Worm (Caenorhabditis elegans) whole organism, young adult: ENCODE results near the gene col-98.

Experiments
- B0019.2 ChIP-seq: fragments of 200-800 bp; sonication (Bioruptor generic); conservative IDR thresholded peaks from 2 replicates; pipeline ENCODE4 v1.3.6; 2022; ENCODE audit warnings: missing genetic modification reagents, missing genetic modification characterization, missing compliant biosample characterization
- B0035.1 ChIP-seq: sonication (generic microtip); optimal IDR thresholded peaks from 2 replicates; lab custom pipeline; 2016; ENCODE audit warnings: missing genetic modification characterization, mild to moderate bottlenecking, missing compliant biosample characterization, missing genotype, missing genetic modification reagents
- B0336.3 ChIP-seq: fragments of 200-800 bp; sonication (Bioruptor generic); IDR thresholded peaks from 2 replicates; pipeline ENCODE4 v1.3.6; 2022; ENCODE audit warnings: missing genetic modification characterization, missing compliant biosample characterization
- C06A6.2 ChIP-seq: fragments of 200-800 bp; sonication (Bioruptor generic); conservative IDR thresholded peaks from 2 replicates; pipeline ENCODE4 v1.3.6; 2022; ENCODE audit warnings: missing genetic modification characterization, missing compliant biosample characterization
- F23B12.7 ChIP-seq: sonication (generic microtip); optimal IDR thresholded peaks from 2 replicates; lab custom pipeline; 2017; ENCODE audit warnings: missing genetic modification characterization, mild to moderate bottlenecking, missing compliant biosample characterization, antibody characterized with exemption, moderate library complexity; ENCODE audit not compliant: insufficient read depth
- F33H1.4 ChIP-seq: fragments of 200-800 bp; sonication (Bioruptor generic); IDR thresholded peaks from 2 replicates; pipeline ENCODE4 v1.3.6; 2022; ENCODE audit warnings: missing genetic modification reagents, missing genetic modification characterization, missing compliant biosample characterization
- F39B2.1 ChIP-seq: fragments of 200-800 bp; sonication (Bioruptor generic); IDR thresholded peaks from 2 replicates; pipeline ENCODE4 v1.3.6; 2022; ENCODE audit warnings: missing genetic modification reagents, missing genetic modification characterization, missing compliant biosample characterization
- F52B5.7 ChIP-seq: sonication (generic microtip); optimal IDR thresholded peaks from 2 replicates; lab custom pipeline; 2016; ENCODE audit warnings: mild to moderate bottlenecking, missing genetic modification characterization, missing compliant biosample characterization
- K11D2.4 ChIP-seq: fragments of 200-800 bp; sonication (Bioruptor generic); IDR thresholded peaks from 2 replicates; pipeline ENCODE4 v1.3.6; 2022; ENCODE audit warnings: missing genetic modification reagents, missing genetic modification characterization, missing compliant biosample characterization
- K12H6.12 ChIP-seq: fragments of 200-800 bp; sonication (Bioruptor generic); optimal IDR thresholded peaks from 2 replicates; lab custom pipeline; 2018; ENCODE audit warnings: mild to moderate bottlenecking, missing genetic modification characterization, missing compliant biosample characterization
- Y53F4B.3 ChIP-seq: fragments of 200-800 bp; sonication (Bioruptor generic); IDR thresholded peaks from 2 replicates; pipeline ENCODE4 v1.3.6; 2022; ENCODE audit warnings: missing genetic modification reagents, missing genetic modification characterization, missing compliant biosample characterization
- ZK185.1 ChIP-seq: sonication (generic microtip); optimal IDR thresholded peaks from 2 replicates; lab custom pipeline; 2016; ENCODE audit warnings: mild to moderate bottlenecking, missing genetic modification characterization, missing compliant biosample characterization; ENCODE audit not compliant: poor library complexity, severe bottlenecking
- ama-1 ChIP-seq, 3 experiments: fragments of 150-350 bp in 1 of 3; sonication (generic microtip) in 2 of 3; optimal IDR thresholded peaks; 2 replicates each; lab custom pipeline; 2014 to 2018; ENCODE audit warnings: missing biosample characterization in 2 of 3, missing genetic modification characterization in 2 of 3, missing genetic modification reagents in 2 of 3
- aptf-2 ChIP-seq: fragments of 200-800 bp; sonication (Bioruptor generic); conservative IDR thresholded peaks from 2 replicates; pipeline ENCODE4 v1.3.6; 2022; ENCODE audit warnings: missing genetic modification reagents, missing genetic modification characterization, missing compliant biosample characterization
- aptf-3 ChIP-seq: fragments of 200-800 bp; sonication (Bioruptor generic); IDR thresholded peaks from 2 replicates; pipeline ENCODE4 v1.3.6; 2022; ENCODE audit warnings: missing genetic modification characterization, missing compliant biosample characterization
- attf-3 ChIP-seq: fragments of 200-800 bp; sonication (Bioruptor generic); conservative IDR thresholded peaks from 2 replicates; pipeline ENCODE4 v1.3.6; 2022; ENCODE audit warnings: missing genetic modification reagents, missing genetic modification characterization, missing compliant biosample characterization
- attf-6 ChIP-seq: fragments of 200-800 bp; sonication (Bioruptor generic); IDR thresholded peaks from 2 replicates; pipeline ENCODE4 v1.3.6; 2022; ENCODE audit warnings: missing genetic modification reagents, missing genetic modification characterization, missing compliant biosample characterization
- bed-1 ChIP-seq: fragments of 200-800 bp; sonication (Bioruptor generic); IDR thresholded peaks from 2 replicates; pipeline ENCODE4 v1.3.6; 2022; ENCODE audit warnings: missing genetic modification reagents, missing genetic modification characterization, missing compliant biosample characterization
- bed-2 ChIP-seq: fragments of 200-800 bp; sonication (Bioruptor generic); IDR thresholded peaks from 2 replicates; pipeline ENCODE4 v1.3.6; 2022; ENCODE audit warnings: missing genetic modification reagents, missing genetic modification characterization, missing compliant biosample characterization
- ceh-40 ChIP-seq: fragments of 200-800 bp; sonication (Bioruptor generic); IDR thresholded peaks from 2 replicates; pipeline ENCODE4 v1.3.6; 2022; ENCODE audit warnings: missing genetic modification characterization, missing compliant biosample characterization
- ceh-91 ChIP-seq: fragments of 200-800 bp; sonication (Bioruptor generic); IDR thresholded peaks from 2 replicates; pipeline ENCODE4 v1.3.6; 2022; ENCODE audit warnings: missing genetic modification reagents, missing genetic modification characterization, missing compliant biosample characterization
- egl-44 ChIP-seq: fragments of 200-800 bp; sonication (Bioruptor generic); IDR thresholded peaks from 2 replicates; pipeline ENCODE4 v1.3.6; 2022; ENCODE audit warnings: missing genetic modification reagents, missing genetic modification characterization, missing compliant biosample characterization
- fkh-3 ChIP-seq: sonication (generic microtip); optimal IDR thresholded peaks from 2 replicates; lab custom pipeline; 2016; ENCODE audit warnings: mild to moderate bottlenecking, missing genetic modification characterization, missing compliant biosample characterization
- him-1 ChIP-seq: sonication (generic microtip); optimal IDR thresholded peaks from 2 replicates; lab custom pipeline; 2016; ENCODE audit warnings: missing genotype, missing genetic modification reagents, missing genetic modification characterization, missing compliant biosample characterization
- hrde-1 ChIP-seq: sonication (generic microtip); optimal IDR thresholded peaks from 2 replicates; lab custom pipeline; 2016; ENCODE audit warnings: missing genetic modification characterization, mild to moderate bottlenecking, missing compliant biosample characterization, moderate library complexity, missing genotype, missing genetic modification reagents, borderline replicate concordance
- hsf-1 ChIP-seq: fragments of 200-800 bp; sonication (Bioruptor generic); IDR thresholded peaks from 2 replicates; pipeline ENCODE4 v1.3.6; 2022; ENCODE audit warnings: missing genetic modification reagents, missing genetic modification characterization, missing compliant biosample characterization
- lag-1 ChIP-seq: fragments of 200-800 bp; sonication (Bioruptor generic); IDR thresholded peaks from 2 replicates; pipeline ENCODE4 v1.3.6; 2022; ENCODE audit warnings: missing genetic modification reagents, missing genetic modification characterization, missing compliant biosample characterization
- let-526 ChIP-seq: fragments of 200-800 bp; sonication (Bioruptor generic); IDR thresholded peaks from 2 replicates; pipeline ENCODE4 v1.3.6; 2022; ENCODE audit warnings: missing genetic modification reagents, missing genetic modification characterization, missing compliant biosample characterization
- let-607 ChIP-seq, 2 experiments: fragments of 200-800 bp in 1 of 2; sonication (Bioruptor generic) in 1 of 2; sonication (generic microtip) in 1 of 2; optimal IDR thresholded peaks; 2 replicates each; lab custom pipeline; 2016 to 2018; ENCODE audit warnings: mild to moderate bottlenecking in 2 of 2, missing compliant biosample characterization in 2 of 2, missing genetic modification characterization in 2 of 2, moderate library complexity in 2 of 2, missing genotype in 1 of 2
- lin-26 ChIP-seq: fragments of 200-800 bp; sonication (Bioruptor generic); IDR thresholded peaks from 2 replicates; pipeline ENCODE4 v1.3.6; 2022; ENCODE audit warnings: missing genetic modification reagents, missing genetic modification characterization, missing compliant biosample characterization
- lsy-27 ChIP-seq: sonication (generic microtip); optimal IDR thresholded peaks from 2 replicates; lab custom pipeline; 2017; ENCODE audit warnings: missing genetic modification characterization, mild to moderate bottlenecking, missing compliant biosample characterization, antibody characterized with exemption, missing genotype, borderline replicate concordance; ENCODE audit not compliant: insufficient read depth
- madf-10 ChIP-seq: sonication (generic microtip); optimal IDR thresholded peaks from 2 replicates; lab custom pipeline; 2016; ENCODE audit warnings: mild to moderate bottlenecking, missing genetic modification characterization, missing compliant biosample characterization
- mes-4 ChIP-seq: sonication (generic microtip); optimal IDR thresholded peaks from 2 replicates; lab custom pipeline; 2016; ENCODE audit warnings: missing genotype, missing genetic modification characterization, missing compliant biosample characterization
- nfya-1 ChIP-seq: sonication (generic microtip); optimal IDR thresholded peaks from 2 replicates; lab custom pipeline; 2017; ENCODE audit warnings: antibody characterized with exemption, missing compliant biosample characterization, missing genetic modification characterization, borderline replicate concordance; ENCODE audit not compliant: insufficient read depth
- nhr-120 ChIP-seq: fragments of 200-800 bp; sonication (Bioruptor generic); IDR thresholded peaks from 2 replicates; pipeline ENCODE4 v1.3.6; 2022; ENCODE audit warnings: missing genetic modification characterization, missing compliant biosample characterization
- nhr-27 ChIP-seq: fragments of 200-800 bp; sonication (Bioruptor generic); optimal IDR thresholded peaks from 2 replicates; lab custom pipeline; 2018; ENCODE audit warnings: mild to moderate bottlenecking, missing genetic modification characterization, moderate library complexity, missing compliant biosample characterization
- nhr-80 ChIP-seq: sonication (generic microtip); optimal IDR thresholded peaks from 2 replicates; lab custom pipeline; 2016; ENCODE audit warnings: missing genetic modification characterization, missing compliant biosample characterization
- nhr-90 ChIP-seq: sonication (generic microtip); optimal IDR thresholded peaks from 2 replicates; lab custom pipeline; 2016; ENCODE audit warnings: missing genotype, mild to moderate bottlenecking, missing genetic modification characterization, missing compliant biosample characterization
- pbrm-1 ChIP-seq: fragments of 200-800 bp; sonication (Bioruptor generic); IDR thresholded peaks from 2 replicates; pipeline ENCODE4 v1.3.6; 2022; ENCODE audit warnings: missing genetic modification reagents, missing genetic modification characterization, missing compliant biosample characterization
- rcor-1 ChIP-seq: fragments of 200-800 bp; sonication (Bioruptor generic); IDR thresholded peaks from 2 replicates; pipeline ENCODE4 v1.3.6; 2022; ENCODE audit warnings: missing genetic modification reagents, missing genetic modification characterization, missing compliant biosample characterization
- rec-8 ChIP-seq, 2 experiments: sonication (generic microtip); optimal IDR thresholded peaks; 2 replicates each; lab custom pipeline; 2016; ENCODE audit warnings: mild to moderate bottlenecking in 2 of 2, missing genetic modification characterization in 2 of 2, missing genetic modification reagents in 2 of 2, missing genotype in 2 of 2, missing biosample characterization in 1 of 2, missing compliant biosample characterization in 1 of 2, moderate library complexity in 1 of 2
- rpc-1 ChIP-seq, 2 experiments: fragments of 150-350 bp in 1 of 2; sonication (generic microtip) in 1 of 2; optimal IDR thresholded peaks; 2 replicates each; lab custom pipeline; 2014 to 2018; ENCODE audit warnings: missing biosample characterization in 1 of 2, missing genetic modification characterization in 1 of 2, missing genetic modification reagents in 1 of 2, missing genotype in 1 of 2
- tbp1 ChIP-seq: fragments of 200-800 bp; sonication (Bioruptor generic); optimal IDR thresholded peaks from 2 replicates; lab custom pipeline; 2018; ENCODE audit warnings: mild to moderate bottlenecking, missing genetic modification characterization, missing compliant biosample characterization
- tbx-9 ChIP-seq: sonication (generic microtip); optimal IDR thresholded peaks from 2 replicates; lab custom pipeline; 2016; ENCODE audit warnings: borderline replicate concordance, missing genetic modification characterization, inconsistent platforms, missing compliant biosample characterization
- unc-130 ChIP-seq: sonication (generic microtip); optimal IDR thresholded peaks from 2 replicates; lab custom pipeline; 2016; ENCODE audit warnings: missing genetic modification reagents, missing genetic modification characterization, missing compliant biosample characterization
- zim-3 ChIP-seq: sonication (generic microtip); optimal IDR thresholded peaks from 2 replicates; lab custom pipeline; 2017; ENCODE audit warnings: mild to moderate bottlenecking, missing genetic modification characterization, moderate library complexity, missing compliant biosample characterization

col-98 gene

ce11 chrIII:13032429-13033018 lies 13.7 kb downstream of the col-98 start (continued):
- no peak for TF ChIP-seq nhr-90
- no peak for TF ChIP-seq C06A6.2 (GFP tag; lab: Robert Waterston, UW)
- TF ChIP-seq attf-3 (GFP tag; lab: Robert Waterston, UW) = 0 out of 2 replicates have a peak, but pooled peaks have one; percentile 7
- no peak for TF ChIP-seq fkh-3
- TF ChIP-seq ama-1 (optimal IDR thresholded peaks at IDR 0.05; lab: Kevin White, UChicago) = no peak
- TF ChIP-seq ama-1 (GFP tag; optimal IDR thresholded peaks at IDR 0.05; lab: Kevin White, UChicago) = no peak
- 0 out of 2 replicates have a peak, but pooled peaks have one; percentile 11 for TF ChIP-seq egl-44 (GFP tag; lab: Robert Waterston, UW)
- TF ChIP-seq nhr-80 (tag; lab: Kevin White, UChicago) = no peak
- TF ChIP-seq bed-2 = no peak
- no peak for TF ChIP-seq bed-1 (GFP tag; lab: Robert Waterston, UW)
- no peak for TF ChIP-seq him-1
- 0 out of 2 replicates have a peak, but pooled peaks have one; percentile 39 for TF ChIP-seq let-526 (GFP tag; lab: Robert Waterston, UW)
- TF ChIP-seq F33H1.4 (GFP tag; lab: Robert Waterston, UW) = peak; percentile 11; the same call in 1 of the 2 replicates
- TF ChIP-seq rec-8 (tag; optimal IDR thresholded peaks at IDR 0.05; lab: Kevin White, UChicago) = no peak
- TF ChIP-seq hrde-1 (tag; lab: Kevin White, UChicago) = no peak
- TF ChIP-seq ceh-40 (GFP tag; lab: Robert Waterston, UW) = no peak
- no peak for TF ChIP-seq rcor-1
- TF ChIP-seq madf-10 (tag; lab: Kevin White, UChicago) = no peak
- 0 out of 2 replicates have a peak, but pooled peaks have one; percentile 15 for TF ChIP-seq ceh-91
- no peak for TF ChIP-seq B0035.1 (tag; lab: Kevin White, UChicago)
- 0 out of 2 replicates have a peak, but pooled peaks have one; percentile 30 for TF ChIP-seq lin-26
- no peak for TF ChIP-seq unc-130 (GFP tag; lab: Kevin White, UChicago)
- TF ChIP-seq aptf-3 (GFP tag; lab: Robert Waterston, UW) = no peak
- TF ChIP-seq lag-1 = no peak
- no peak for TF ChIP-seq F39B2.1 (GFP tag; lab: Robert Waterston, UW)
- peak; percentile 49 for TF ChIP-seq F52B5.7 (tag; lab: Kevin White, UChicago)
- peak; percentile 34; the same call in 1 of the 2 replicates for TF ChIP-seq K11D2.4
- TF ChIP-seq aptf-2 (GFP tag; lab: Robert Waterston, UW) = peak; percentile 11; the same call in 1 of the 2 replicates
- TF ChIP-seq let-607 (tag; optimal IDR thresholded peaks at IDR 0.05; lab: Kevin White, UChicago) = no peak
- no peak for TF ChIP-seq lsy-27 (tag; lab: Kevin White, UChicago)
- no peak for TF ChIP-seq B0019.2 (GFP tag; lab: Robert Waterston, UW)
- no peak for TF ChIP-seq F23B12.7 (tag; lab: Kevin White, UChicago)
- TF ChIP-seq rpc-1 (optimal IDR thresholded peaks at IDR 0.05; lab: Kevin White, UChicago) = no peak
- TF ChIP-seq rpc-1 (tag; optimal IDR thresholded peaks at IDR 0.05; lab: Kevin White, UChicago) = no peak
- no peak for TF ChIP-seq zim-3 (tag; lab: Kevin White, UChicago)
- TF ChIP-seq nhr-27 = no peak
- TF ChIP-seq attf-6 = no peak
- TF ChIP-seq mes-4 (tag; lab: Kevin White, UChicago) = no peak
- no peak for TF ChIP-seq B0336.3
- TF ChIP-seq tbx-9 (tag; lab: Kevin White, UChicago) = no peak
- no peak for TF ChIP-seq ZK185.1 (tag; lab: Kevin White, UChicago)
- TF ChIP-seq Y53F4B.3 (GFP tag; lab: Robert Waterston, UW) = no peak
- no peak for TF ChIP-seq hsf-1
- TF ChIP-seq K12H6.12 (tag; lab: Kevin White, UChicago) = no peak
- no peak for TF ChIP-seq pbrm-1 (GFP tag; lab: Robert Waterston, UW)
- no peak for TF ChIP-seq tbp1 (GFP tag; lab: Kevin White, UChicago)
- 0 out of 2 replicates have a peak, but pooled peaks have one; percentile 39 for TF ChIP-seq nhr-120 (GFP tag; lab: Robert Waterston, UW)
- no peak for TF ChIP-seq nfya-1 (tag; lab: Kevin White, UChicago)
